Worm (Caenorhabditis elegans) whole organism, L2 larva: ENCODE data around the gene col-117.

Source experiments
- F13H6.1 ChIP-seq: sonication (generic microtip); optimal IDR thresholded peaks from 2 replicates; lab custom pipeline; 2016; ENCODE audit warnings: missing genetic modification characterization, missing compliant biosample characterization
- Y55F3AM.14 ChIP-seq: fragments of 200-800 bp; sonication (Bioruptor generic); optimal IDR thresholded peaks from 2 replicates; lab custom pipeline; 2018; ENCODE audit warnings: mild to moderate bottlenecking, missing genetic modification characterization, missing compliant biosample characterization
- ZK546.5 ChIP-seq: sonication (generic microtip); optimal IDR thresholded peaks from 2 replicates; lab custom pipeline; 2017; ENCODE audit warnings: missing biosample characterization, missing genetic modification characterization
- alr-1 ChIP-seq: fragments of 150-350 bp; optimal IDR thresholded peaks from 2 replicates; lab custom pipeline; 2014; ENCODE audit warnings: missing biosample characterization, missing genetic modification characterization
- aly-2 ChIP-seq: fragments of 150-350 bp; optimal IDR thresholded peaks from 2 replicates; lab custom pipeline; 2014; ENCODE audit warnings: missing biosample characterization, missing genetic modification characterization
- ama-1 ChIP-seq: fragments of 150-350 bp; optimal IDR thresholded peaks from 2 replicates; lab custom pipeline; 2018; ENCODE audit warnings: inconsistent platforms
- blmp-1 ChIP-seq: sonication (generic microtip); optimal IDR thresholded peaks from 2 replicates; lab custom pipeline; 2017; ENCODE audit warnings: missing genetic modification characterization, mild to moderate bottlenecking, missing compliant biosample characterization, antibody characterized with exemption, moderate library complexity; ENCODE audit not compliant: insufficient read depth
- ceh-16 ChIP-seq: fragments of 150-350 bp; optimal IDR thresholded peaks from 2 replicates; lab custom pipeline; 2014; ENCODE audit warnings: missing biosample characterization, missing genetic modification characterization
- ceh-82 ChIP-seq: fragments of 150-350 bp; optimal IDR thresholded peaks from 2 replicates; lab custom pipeline; 2014; ENCODE audit warnings: missing biosample characterization, missing genetic modification characterization
- elt-1 ChIP-seq: fragments of 150-350 bp; optimal IDR thresholded peaks from 2 replicates; lab custom pipeline; 2014; ENCODE audit warnings: missing biosample characterization, missing genetic modification characterization
- elt-3 ChIP-seq: sonication (generic microtip); optimal IDR thresholded peaks from 2 replicates; lab custom pipeline; 2017; ENCODE audit warnings: missing biosample characterization, missing genetic modification characterization
- fos-1 ChIP-seq: fragments of 150-350 bp; optimal IDR thresholded peaks from 2 replicates; lab custom pipeline; 2014; ENCODE audit warnings: missing biosample characterization, missing genetic modification characterization
- gmeb-1 ChIP-seq: fragments of 150-350 bp; optimal IDR thresholded peaks from 2 replicates; lab custom pipeline; 2014; ENCODE audit warnings: missing biosample characterization, missing genetic modification characterization
- lin-11 ChIP-seq: fragments of 150-350 bp; sonication (generic microtip); optimal IDR thresholded peaks from 2 replicates; lab custom pipeline; 2014; ENCODE audit warnings: missing biosample characterization, missing genetic modification characterization, inconsistent platforms, mixed read lengths
- lin-39 ChIP-seq: fragments of 150-350 bp; optimal IDR thresholded peaks from 2 replicates; lab custom pipeline; 2014; ENCODE audit warnings: missing biosample characterization, missing genetic modification reagents, missing genetic modification characterization
- lsy-2 ChIP-seq, 2 experiments: fragments of 150-350 bp in 1 of 2; sonication (generic microtip) in 1 of 2; optimal IDR thresholded peaks; 2 replicates each; lab custom pipeline; 2014 to 2017; ENCODE audit warnings: missing biosample characterization in 2 of 2, missing genetic modification characterization in 2 of 2
- mab-5 ChIP-seq: fragments of 150-350 bp; optimal IDR thresholded peaks from 2 replicates; lab custom pipeline; 2014; ENCODE audit warnings: missing biosample characterization, missing genetic modification characterization
- mbf-1 ChIP-seq: sonication (generic microtip); optimal IDR thresholded peaks from 2 replicates; lab custom pipeline; 2017; ENCODE audit warnings: missing biosample characterization, missing genetic modification characterization
- mdl-1 ChIP-seq, 2 experiments: fragments of 150-350 bp in 1 of 2; sonication (generic microtip) in 1 of 2; optimal IDR thresholded peaks; 2 replicates each; lab custom pipeline; 2017; ENCODE audit warnings: missing biosample characterization in 2 of 2, missing genetic modification characterization in 2 of 2
- nhr-10 ChIP-seq: sonication (generic microtip); optimal IDR thresholded peaks from 2 replicates; lab custom pipeline; 2017; ENCODE audit warnings: missing biosample characterization, missing genetic modification characterization
- nhr-21 ChIP-seq: fragments of 150-350 bp; optimal IDR thresholded peaks from 2 replicates; lab custom pipeline; 2014; ENCODE audit warnings: missing biosample characterization, missing genetic modification characterization
- nhr-23 ChIP-seq: fragments of 150-350 bp; optimal IDR thresholded peaks from 2 replicates; lab custom pipeline; 2014; ENCODE audit warnings: missing biosample characterization, missing genetic modification reagents, missing genetic modification characterization
- nhr-237 ChIP-seq: fragments of 150-350 bp; optimal IDR thresholded peaks from 2 replicates; lab custom pipeline; 2014; ENCODE audit warnings: missing biosample characterization, missing genetic modification characterization
- nhr-25 ChIP-seq: fragments of 150-350 bp; sonication (generic microtip); optimal IDR thresholded peaks from 3 replicates; lab custom pipeline; 2014; ENCODE audit warnings: missing biosample characterization, missing genetic modification characterization
- nhr-6 ChIP-seq: fragments of 150-350 bp; optimal IDR thresholded peaks from 2 replicates; lab custom pipeline; 2014; ENCODE audit warnings: missing biosample characterization, missing genetic modification characterization
- sem-4 ChIP-seq: fragments of 150-350 bp; optimal IDR thresholded peaks from 2 replicates; lab custom pipeline; 2014; ENCODE audit warnings: missing biosample characterization, missing genetic modification reagents, missing genetic modification characterization
- skn-1 ChIP-seq: sonication (generic microtip); optimal IDR thresholded peaks from 2 replicates; lab custom pipeline; 2017; ENCODE audit warnings: missing biosample characterization, missing genetic modification characterization
- sma-3 ChIP-seq: sonication (generic microtip); optimal IDR thresholded peaks from 2 replicates; lab custom pipeline; 2016; ENCODE audit warnings: missing genetic modification reagents, missing genetic modification characterization, missing compliant biosample characterization
- sma-9 ChIP-seq, 2 experiments: fragments of 150-350 bp in 1 of 2; sonication (generic microtip) in 1 of 2; optimal IDR thresholded peaks; 2 replicates each; lab custom pipeline; 2014 to 2016; ENCODE audit warnings: missing genetic modification characterization in 2 of 2, mild to moderate bottlenecking in 1 of 2, missing biosample characterization in 1 of 2, missing compliant biosample characterization in 1 of 2, missing genetic modification reagents in 1 of 2, moderate library complexity in 1 of 2
- snpc-4 ChIP-seq: fragments of 150-350 bp; optimal IDR thresholded peaks from 2 replicates; lab custom pipeline; 2014; ENCODE audit warnings: missing biosample characterization, missing genetic modification characterization
- unc-39 ChIP-seq: fragments of 150-350 bp; optimal IDR thresholded peaks from 2 replicates; lab custom pipeline; 2014; ENCODE audit warnings: missing biosample characterization, missing genetic modification characterization
- unc-55 ChIP-seq: fragments of 150-350 bp; sonication (generic microtip); optimal IDR thresholded peaks from 3 replicates; lab custom pipeline; 2014; ENCODE audit warnings: missing biosample characterization, missing genetic modification reagents, missing genetic modification characterization
- unc-62 ChIP-seq: fragments of 150-350 bp; optimal IDR thresholded peaks from 2 replicates; lab custom pipeline; 2014; ENCODE audit warnings: missing biosample characterization, missing genetic modification reagents, missing genetic modification characterization
- ztf-1 ChIP-seq: fragments of 200-800 bp; sonication (Bioruptor generic); conservative IDR thresholded peaks from 2 replicates; pipeline ENCODE4 v1.3.6; 2022; ENCODE audit warnings: missing genetic modification characterization, missing compliant biosample characterization
- ztf-11 ChIP-seq: sonication (generic microtip); optimal IDR thresholded peaks from 2 replicates; lab custom pipeline; 2017; ENCODE audit warnings: missing biosample characterization, missing genetic modification characterization
- ztf-4 ChIP-seq: fragments of 150-350 bp; optimal IDR thresholded peaks from 2 replicates; lab custom pipeline; 2014; ENCODE audit warnings: missing biosample characterization, missing genetic modification characterization

Gene col-117

ce11 chrIV:8866092-8866491 is 42.1 kb upstream of the col-117 start (continued):
- TF ChIP-seq elt-1 (tag; lab: Kevin White, UChicago) (no peak), sma-3 (peak; percentile 77), Y55F3AM.14 (peak; percentile 63), nhr-23 (no peak), ZK546.5 (tag; lab: Kevin White, UChicago) (no peak), snpc-4 (tag; lab: Kevin White, UChicago) (peak; percentile 29), ceh-82 (tag; lab: Kevin White, UChicago) (no peak), alr-1 (no peak), gmeb-1 (peak; percentile 11), nhr-10 (tag; lab: Kevin White, UChicago) (no peak), mdl-1 (tag; optimal IDR thresholded peaks at IDR 0.05; lab: Kevin White, UChicago) (no peak), ztf-11 (tag; lab: Kevin White, UChicago) (no peak), ztf-4 (tag; lab: Kevin White, UChicago) (no peak), elt-3 (no peak)

ce11 chrIV:8865343-8865742 is 41.3 kb upstream of the col-117 start, which contains the start of gene C09G9.1:
Gene C09G9.1, minus strand, starts transcription at chrIV:8865485.
- no peak for TF ChIP-seq sma-3
- TF ChIP-seq ceh-16 (tag; lab: Kevin White, UChicago) = no peak
- no peak for TF ChIP-seq nhr-237 (tag; lab: Kevin White, UChicago)
- peak; percentile 8 for TF ChIP-seq F13H6.1 (tag; lab: Kevin White, UChicago)
- peak; percentile 27 for TF ChIP-seq fos-1 (tag; lab: Kevin White, UChicago)
- TF ChIP-seq ceh-82 (tag; lab: Kevin White, UChicago) = no peak

ce11 chrIV:8864672-8865071 is 40.7 kb upstream of the col-117 start:
- TF ChIP-seq ztf-1 (GFP tag; lab: Robert Waterston, UW) (no peak), unc-39 (tag; lab: Kevin White, UChicago) (no peak), nhr-25 (tag; lab: Kevin White, UChicago) (peak; percentile 34), unc-55 (no peak), ceh-16 (tag; lab: Kevin White, UChicago) (no peak), alr-1 (no peak), lin-11 (no peak), gmeb-1 (peak; percentile 36), aly-2 (no peak), nhr-10 (tag; lab: Kevin White, UChicago) (no peak), ama-1 (no peak), mab-5 (tag; lab: Kevin White, UChicago) (peak; percentile 52), snpc-4 (tag; lab: Kevin White, UChicago) (no peak), sma-9 (GFP tag; optimal IDR thresholded peaks at IDR 0.05; lab: Kevin White, UChicago) (peak; percentile 43), sma-9 (tag; optimal IDR thresholded peaks at IDR 0.05; lab: Kevin White, UChicago) (no peak), ztf-4 (tag; lab: Kevin White, UChicago) (no peak), elt-1 (tag; lab: Kevin White, UChicago) (no peak), lin-39 (tag; lab: Kevin White, UChicago) (no peak), Y55F3AM.14 (no peak), nhr-21 (tag; lab: Kevin White, UChicago) (peak; percentile 53), sma-3 (peak; percentile 5), unc-62 (GFP tag; lab: Kevin White, UChicago) (peak; percentile 15), blmp-1 (tag; lab: Kevin White, UChicago) (no peak), nhr-6 (tag; lab: Kevin White, UChicago) (no peak)

ce11 chrIV:8855963-8856362 is 32.0 kb upstream of the col-117 start, which contains the start of gene T11B7.5:
Gene T11B7.5, minus strand, starts transcription at chrIV:8856063.
- TF ChIP-seq lsy-2 (tag; optimal IDR thresholded peaks at IDR 0.05; lab: Kevin White, UChicago) = no peak
- TF ChIP-seq mbf-1 (tag; lab: Kevin White, UChicago) = no peak
- TF ChIP-seq ceh-82 (tag; lab: Kevin White, UChicago) = no peak
- no peak for TF ChIP-seq skn-1 (tag; lab: Kevin White, UChicago)
- no peak for TF ChIP-seq nhr-23
- TF ChIP-seq unc-55 = no peak
- TF ChIP-seq nhr-25 (tag; lab: Kevin White, UChicago) = no peak
- no peak for TF ChIP-seq nhr-6 (tag; lab: Kevin White, UChicago)
- TF ChIP-seq nhr-21 (tag; lab: Kevin White, UChicago) = no peak
- TF ChIP-seq sem-4 (tag; lab: Kevin White, UChicago) = no peak
